Worm (Caenorhabditis elegans) whole organism, L1 larva: Measurements from ENCODE around the gene clec-1.

Source experiments
- C04F5.9 ChIP-seq: sonication (generic microtip); optimal IDR thresholded peaks from 2 replicates; lab custom pipeline; 2016; ENCODE audit warnings: missing genetic modification characterization, missing compliant biosample characterization
- C16A3.4 ChIP-seq: fragments of 150-350 bp; optimal IDR thresholded peaks from 2 replicates; lab custom pipeline; 2014; ENCODE audit warnings: missing biosample characterization, missing genetic modification characterization
- F16B12.6 ChIP-seq: fragments of 150-350 bp; optimal IDR thresholded peaks from 2 replicates; lab custom pipeline; 2014; ENCODE audit warnings: missing biosample characterization, missing genetic modification characterization
- aha-1 ChIP-seq: fragments of 150-350 bp; optimal IDR thresholded peaks from 2 replicates; lab custom pipeline; 2014; ENCODE audit warnings: missing biosample characterization, missing genetic modification characterization
- alr-1 ChIP-seq: fragments of 200-800 bp; sonication (Bioruptor generic); optimal IDR thresholded peaks from 2 replicates; lab custom pipeline; 2018; ENCODE audit warnings: borderline replicate concordance, mild to moderate bottlenecking, missing genetic modification characterization, missing compliant biosample characterization
- blmp-1 ChIP-seq: fragments of 150-350 bp; optimal IDR thresholded peaks from 2 replicates; lab custom pipeline; 2014; ENCODE audit warnings: missing biosample characterization, missing genetic modification characterization
- ceh-8 ChIP-seq: fragments of 200-800 bp; sonication (Bioruptor generic); optimal IDR thresholded peaks from 2 replicates; lab custom pipeline; 2018; ENCODE audit warnings: mild to moderate bottlenecking, missing genetic modification characterization, moderate library complexity, missing compliant biosample characterization
- ceh-82 ChIP-seq, 3 experiments: fragments of 150-350 bp in 1 of 3; sonication (generic microtip) in 2 of 3; optimal IDR thresholded peaks; 2 replicates each; lab custom pipeline; 2014 to 2017; ENCODE audit warnings: missing biosample characterization in 3 of 3, missing genetic modification characterization in 3 of 3
- dpl-1 ChIP-seq, 3 experiments: fragments of 150-350 bp in 2 of 3; sonication (generic microtip) in 1 of 3; optimal IDR thresholded peaks; 2 replicates each; lab custom pipeline; 2014 to 2017; ENCODE audit warnings: missing biosample characterization in 3 of 3, missing genetic modification characterization in 3 of 3, missing genetic modification reagents in 3 of 3
- dsc-1 ChIP-seq: sonication (generic microtip); optimal IDR thresholded peaks from 2 replicates; lab custom pipeline; 2016; ENCODE audit warnings: mild to moderate bottlenecking, missing genetic modification characterization, missing compliant biosample characterization
- efl-1 ChIP-seq, 4 experiments: fragments of 150-350 bp; optimal IDR thresholded peaks in 3 of 4; peaks in 1 of 4; 1 replicate in 1 of 4; 2 replicates in 3 of 4; lab custom pipeline; 2014; ENCODE audit warnings: missing biosample characterization in 2 of 4, missing genetic modification characterization in 2 of 4, missing genetic modification reagents in 2 of 4
- efl-3 ChIP-seq: fragments of 200-800 bp; sonication (Bioruptor generic); optimal IDR thresholded peaks from 2 replicates; lab custom pipeline; 2018; ENCODE audit warnings: mild to moderate bottlenecking, missing genetic modification characterization, missing compliant biosample characterization
- elt-2 ChIP-seq: sonication (generic microtip); optimal IDR thresholded peaks from 2 replicates; lab custom pipeline; 2016; ENCODE audit warnings: missing genetic modification characterization, mild to moderate bottlenecking, inconsistent platforms, missing compliant biosample characterization, missing genetic modification reagents
- elt-3 ChIP-seq, 6 experiments: fragments of 150-350 bp in 1 of 6; sonication (generic microtip); optimal IDR thresholded peaks; 2 replicates each; lab custom pipeline; 2017 to 2018; ENCODE audit warnings: missing biosample characterization in 6 of 6, missing genetic modification characterization in 6 of 6, inconsistent platforms in 1 of 6
- ets-5 ChIP-seq: fragments of 200-800 bp; sonication (Bioruptor generic); IDR thresholded peaks from 2 replicates; pipeline ENCODE4 v1.3.6; 2022; ENCODE audit warnings: missing genetic modification characterization, missing compliant biosample characterization
- fos-1 ChIP-seq: fragments of 150-350 bp; optimal IDR thresholded peaks from 2 replicates; lab custom pipeline; 2014; ENCODE audit warnings: missing biosample characterization, missing genetic modification characterization
- hlh-17 ChIP-seq: fragments of 200-800 bp; sonication (Bioruptor generic); optimal IDR thresholded peaks from 2 replicates; lab custom pipeline; 2018; ENCODE audit warnings: missing genetic modification characterization, mild to moderate bottlenecking, missing compliant biosample characterization, moderate library complexity, borderline replicate concordance
- hlh-4 ChIP-seq: sonication (generic microtip); optimal IDR thresholded peaks from 2 replicates; lab custom pipeline; 2016; ENCODE audit warnings: mild to moderate bottlenecking, missing genetic modification characterization, missing compliant biosample characterization
- hpl-2 ChIP-seq: fragments of 150-350 bp; optimal IDR thresholded peaks from 2 replicates; lab custom pipeline; 2014; ENCODE audit warnings: missing biosample characterization, missing genetic modification reagents, missing genetic modification characterization
- isw-1 ChIP-seq: fragments of 200-800 bp; sonication (Bioruptor generic); IDR thresholded peaks from 2 replicates; pipeline ENCODE4 v1.3.6; 2022; ENCODE audit warnings: missing genetic modification characterization, missing compliant biosample characterization
- jun-1 ChIP-seq: fragments of 150-350 bp; optimal IDR thresholded peaks from 2 replicates; lab custom pipeline; 2014; ENCODE audit warnings: missing biosample characterization, missing genetic modification reagents, missing genetic modification characterization
- lin-13 ChIP-seq: fragments of 150-350 bp; optimal IDR thresholded peaks from 2 replicates; lab custom pipeline; 2014; ENCODE audit warnings: missing biosample characterization, missing genetic modification reagents, missing genetic modification characterization
- lin-14 ChIP-seq: fragments of 200-800 bp; sonication (Bioruptor generic); optimal IDR thresholded peaks from 2 replicates; lab custom pipeline; 2018; ENCODE audit warnings: mild to moderate bottlenecking, missing genetic modification characterization, moderate library complexity, missing compliant biosample characterization
- lin-15B ChIP-seq: fragments of 150-350 bp; sonication (generic microtip); optimal IDR thresholded peaks from 3 replicates; lab custom pipeline; 2014; ENCODE audit warnings: missing biosample characterization, missing genetic modification characterization
- lin-35 ChIP-seq, 2 experiments: fragments of 150-350 bp; optimal IDR thresholded peaks; 2 replicates each; lab custom pipeline; 2014; ENCODE audit warnings: missing biosample characterization in 2 of 2, missing genetic modification characterization in 2 of 2, missing genetic modification reagents in 2 of 2
- mdl-1 ChIP-seq, 2 experiments: fragments of 150-350 bp; optimal IDR thresholded peaks; 2 replicates each; lab custom pipeline; 2014 to 2017; ENCODE audit warnings: missing biosample characterization in 2 of 2, missing genetic modification characterization in 2 of 2, inconsistent platforms in 1 of 2
- mef-2 ChIP-seq: fragments of 150-350 bp; optimal IDR thresholded peaks from 2 replicates; lab custom pipeline; 2014; ENCODE audit warnings: missing biosample characterization, missing genetic modification characterization
- nhr-11 ChIP-seq: fragments of 150-350 bp; optimal IDR thresholded peaks from 2 replicates; lab custom pipeline; 2014; ENCODE audit warnings: missing biosample characterization, missing genetic modification characterization
- nhr-19 ChIP-seq: fragments of 200-800 bp; sonication (Bioruptor generic); conservative IDR thresholded peaks from 2 replicates; pipeline ENCODE4 v1.3.6; 2022; ENCODE audit warnings: missing genetic modification characterization, missing compliant biosample characterization
- nhr-20 ChIP-seq: sonication (generic microtip); optimal IDR thresholded peaks from 2 replicates; lab custom pipeline; 2016; ENCODE audit warnings: mild to moderate bottlenecking, missing genetic modification characterization, missing compliant biosample characterization
- nhr-237 ChIP-seq: fragments of 150-350 bp; optimal IDR thresholded peaks from 2 replicates; lab custom pipeline; 2014; ENCODE audit warnings: missing biosample characterization, missing genetic modification characterization
- nhr-47 ChIP-seq: sonication (generic microtip); optimal IDR thresholded peaks from 2 replicates; lab custom pipeline; 2016; ENCODE audit warnings: mild to moderate bottlenecking, missing genetic modification characterization, moderate library complexity, missing compliant biosample characterization
- nhr-71 ChIP-seq: sonication (generic microtip); optimal IDR thresholded peaks from 2 replicates; lab custom pipeline; 2016; ENCODE audit warnings: mild to moderate bottlenecking, missing genetic modification characterization, moderate library complexity, missing compliant biosample characterization
- nhr-77 ChIP-seq: fragments of 150-350 bp; optimal IDR thresholded peaks from 2 replicates; lab custom pipeline; 2014; ENCODE audit warnings: missing biosample characterization, missing genetic modification characterization
- nhr-85 ChIP-seq: sonication (generic microtip); peaks from one replicate; lab custom pipeline; 2016; ENCODE audit warnings: missing genetic modification characterization, inconsistent platforms, missing compliant biosample characterization
- pag-3 ChIP-seq: sonication (generic microtip); optimal IDR thresholded peaks from 2 replicates; lab custom pipeline; 2017; ENCODE audit warnings: missing genetic modification characterization, mild to moderate bottlenecking, missing compliant biosample characterization, antibody characterized with exemption, borderline replicate concordance; ENCODE audit not compliant: insufficient read depth
- rnt-1 ChIP-seq: sonication (generic microtip); optimal IDR thresholded peaks from 2 replicates; lab custom pipeline; 2016; ENCODE audit warnings: mild to moderate bottlenecking, missing genetic modification characterization, moderate library complexity, missing compliant biosample characterization
- skn-1 ChIP-seq: fragments of 150-350 bp; optimal IDR thresholded peaks from 2 replicates; lab custom pipeline; 2014; ENCODE audit warnings: missing biosample characterization, missing genetic modification characterization
- sptf-1 ChIP-seq: fragments of 150-350 bp; optimal IDR thresholded peaks from 2 replicates; lab custom pipeline; 2014; ENCODE audit warnings: missing biosample characterization, missing genetic modification characterization
- swsn-7 ChIP-seq: sonication (generic microtip); optimal IDR thresholded peaks from 2 replicates; lab custom pipeline; 2016; ENCODE audit warnings: missing genetic modification characterization, missing compliant biosample characterization
- unc-130 ChIP-seq: fragments of 150-350 bp; optimal IDR thresholded peaks from 2 replicates; lab custom pipeline; 2017; ENCODE audit warnings: missing biosample characterization, missing genetic modification characterization, inconsistent platforms
- unc-98 ChIP-seq: fragments of 200-800 bp; sonication (Bioruptor generic); IDR thresholded peaks from 2 replicates; pipeline ENCODE4 v1.3.6; 2022; ENCODE audit warnings: missing genetic modification characterization, missing compliant biosample characterization
- vab-15 ChIP-seq: sonication (generic microtip); optimal IDR thresholded peaks from 2 replicates; lab custom pipeline; 2017; ENCODE audit warnings: missing genotype, mild to moderate bottlenecking, missing genetic modification characterization, missing compliant biosample characterization
- zip-4 ChIP-seq: fragments of 200-800 bp; sonication (Bioruptor generic); optimal IDR thresholded peaks from 2 replicates; lab custom pipeline; 2018; ENCODE audit warnings: mild to moderate bottlenecking, missing genetic modification characterization, moderate library complexity, missing compliant biosample characterization
- ztf-11 ChIP-seq, 2 experiments: sonication (generic microtip); optimal IDR thresholded peaks; 2 replicates each; lab custom pipeline; 2016 to 2017; ENCODE audit warnings: missing genetic modification characterization in 2 of 2, missing biosample characterization in 1 of 2, missing compliant biosample characterization in 1 of 2

clec-1 gene

DNA sequence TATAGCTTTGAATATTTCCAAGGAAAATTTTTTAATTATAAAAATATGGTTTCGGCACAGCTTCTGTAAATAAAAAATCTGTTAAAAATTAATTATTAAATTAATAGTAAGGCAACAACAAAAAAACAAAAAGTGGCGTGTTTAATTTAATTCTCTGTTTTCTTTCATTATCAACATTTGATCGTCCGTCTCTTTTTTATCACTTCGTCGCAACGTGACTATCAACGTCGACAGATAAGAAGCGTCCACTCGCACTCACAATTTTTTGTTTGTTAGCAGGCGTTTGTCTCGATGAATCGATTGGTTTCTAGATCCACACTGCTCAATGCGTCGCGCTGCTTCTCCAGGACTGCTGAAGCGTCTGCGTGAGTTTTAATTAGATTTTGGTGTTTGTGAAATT lies 12.7 kb downstream of the clec-1 start, which contains the start of gene gcst-1:
TSS of gene gcst-1 (plus strand) at position 277 of the 400 bp plus-strand sequence.
- no peak for TF ChIP-seq lin-14 (GFP tag; lab: Kevin White, UChicago)
- TF ChIP-seq ztf-11 (tag; optimal IDR thresholded peaks at IDR 0.05; lab: Kevin White, UChicago): no peak
- no peak for TF ChIP-seq aha-1 (tag; lab: Kevin White, UChicago)
- TF ChIP-seq nhr-47 (tag; lab: Kevin White, UChicago): no peak
- no peak for TF ChIP-seq C16A3.4 (tag; lab: Kevin White, UChicago)
- no peak for TF ChIP-seq hlh-17 (GFP tag; lab: Kevin White, UChicago)
- no peak for TF ChIP-seq zip-4
- TF ChIP-seq elt-3 (tag; optimal IDR thresholded peaks at IDR 0.05; lab: Kevin White, UChicago): peak in 1 of 6 experiments; percentile 38
- peak; percentile 10 for TF ChIP-seq nhr-71 (tag; lab: Kevin White, UChicago)
- no peak for TF ChIP-seq ceh-82 (tag; optimal IDR thresholded peaks at IDR 0.05; lab: Kevin White, UChicago)
- TF ChIP-seq dsc-1 (tag; lab: Kevin White, UChicago): no peak
- no peak for TF ChIP-seq unc-130
- TF ChIP-seq nhr-20 (tag; lab: Kevin White, UChicago): no peak
- TF ChIP-seq nhr-85: no peak
- no peak for TF ChIP-seq lin-13
- no peak for TF ChIP-seq fos-1 (tag; lab: Kevin White, UChicago)
- TF ChIP-seq blmp-1 (tag; lab: Kevin White, UChicago): no peak
- TF ChIP-seq efl-3: no peak
- no peak for TF ChIP-seq isw-1 (GFP tag; lab: Robert Waterston, UW)
- TF ChIP-seq mdl-1 (tag; optimal IDR thresholded peaks at IDR 0.05; lab: Kevin White, UChicago): peak in 1 of 2 experiments; percentile 40
- TF ChIP-seq elt-2 (tag; lab: Kevin White, UChicago): peak; percentile 69
- TF ChIP-seq hlh-4 (tag; lab: Kevin White, UChicago): no peak
- peak in 1 of 2 experiments; percentile 23 for TF ChIP-seq lin-35 (GFP tag; optimal IDR thresholded peaks at IDR 0.05; lab: Kevin White, UChicago)
- no peak for TF ChIP-seq nhr-77
- no peak for TF ChIP-seq F16B12.6 (tag; lab: Kevin White, UChicago)
- TF ChIP-seq, all 84 proteins: peak for 5

DNA sequence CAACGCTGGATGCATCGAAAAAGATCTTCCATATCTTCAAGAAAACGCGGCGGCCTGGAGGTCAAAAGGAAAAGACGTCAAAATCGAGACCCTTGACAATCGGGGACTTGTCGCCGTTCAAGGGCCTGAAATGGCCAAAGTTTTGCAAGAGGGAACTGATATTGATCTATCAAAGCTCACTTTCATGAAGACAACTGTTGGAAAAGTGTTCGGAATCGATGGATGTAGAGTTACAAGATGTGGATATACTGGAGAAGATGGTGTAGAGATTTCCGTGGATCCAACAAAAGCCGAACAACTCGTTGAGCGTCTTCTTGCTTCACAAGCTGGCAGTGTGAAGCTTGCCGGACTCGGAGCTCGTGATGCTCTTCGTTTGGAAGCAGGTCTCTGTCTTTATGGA lies 13.6 kb downstream of the clec-1 start:
- TF ChIP-seq unc-130 (no peak), nhr-47 (tag; lab: Kevin White, UChicago) (no peak), pag-3 (no peak), hlh-17 (GFP tag; lab: Kevin White, UChicago) (no peak), lin-15B (tag; lab: Kevin White, UChicago) (no peak), isw-1 (GFP tag; lab: Robert Waterston, UW) (no peak), dpl-1 (GFP tag; optimal IDR thresholded peaks at IDR 0.05; lab: Kevin White, UChicago) (no peak), hpl-2 (GFP tag; lab: Kevin White, UChicago) (no peak), sptf-1 (tag; lab: Kevin White, UChicago) (no peak), jun-1 (tag; lab: Kevin White, UChicago) (no peak)

DNA sequence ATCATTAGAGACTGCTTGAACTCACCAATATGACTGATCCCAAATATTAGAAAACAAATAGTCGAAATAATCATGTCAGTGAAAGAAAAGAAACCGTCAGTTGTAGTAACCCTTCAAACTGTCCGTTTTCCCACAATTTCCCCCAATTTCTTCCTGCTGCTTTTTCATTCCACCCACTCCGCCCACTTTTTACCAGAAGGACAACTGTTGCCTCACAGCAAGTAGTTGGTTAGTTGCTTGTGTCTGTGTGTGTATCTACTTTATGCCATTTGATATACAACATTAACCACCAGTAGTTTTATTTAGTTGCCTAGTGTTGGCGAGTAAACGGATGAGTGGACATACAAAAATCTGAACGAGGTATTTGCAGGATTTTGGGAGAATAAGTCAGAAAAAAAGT lies 16.6 kb downstream of the clec-1 start, which contains the start of gene K09H11.9:
TSS of gene K09H11.9 (minus strand) at position 101 of the 400 bp plus-strand sequence.
- no peak for TF ChIP-seq efl-1 (optimal IDR thresholded peaks at IDR 0.05; lab: Kevin White, UChicago)
- peak in 1 of 2 experiments; percentile 20 for TF ChIP-seq efl-1 (GFP tag; optimal IDR thresholded peaks at IDR 0.05 in 1 of 2; lab: Kevin White, UChicago)
- TF ChIP-seq rnt-1 (tag; lab: Kevin White, UChicago): no peak

DNA sequence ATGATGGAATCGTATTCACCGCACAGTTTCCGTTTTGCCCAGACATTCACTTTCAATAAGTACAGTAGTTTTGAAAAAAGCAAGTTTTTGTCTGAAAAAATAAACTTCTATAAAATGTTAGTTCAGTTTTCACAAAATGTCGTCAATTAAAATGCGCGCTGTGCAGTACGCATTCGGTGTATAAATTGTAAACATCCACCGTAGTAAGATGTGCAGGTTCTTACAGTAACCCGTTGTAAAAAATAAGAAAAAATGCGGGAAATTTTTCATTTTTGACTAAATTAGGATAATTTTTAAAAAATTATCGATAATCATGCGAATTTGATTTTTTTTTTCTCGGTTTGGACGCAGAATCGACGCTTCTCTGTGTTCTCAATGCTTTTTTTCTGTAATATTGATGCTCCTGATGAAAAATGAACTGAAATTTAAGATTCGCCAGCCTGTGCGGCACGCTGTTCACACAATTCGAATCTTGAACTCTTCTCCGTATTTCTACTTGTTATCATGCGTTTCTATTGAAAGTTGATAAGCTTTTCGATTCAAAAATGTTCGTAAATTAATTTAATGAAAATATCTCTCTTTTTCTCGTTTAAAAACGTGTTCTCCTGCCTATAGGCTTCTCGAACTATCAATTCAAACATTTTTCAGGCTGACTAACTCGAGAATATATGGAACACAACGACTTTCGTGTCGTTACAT lies 17.4 kb downstream of the clec-1 start, which contains the start of gene rga-3:
TSS of gene rga-3 (plus strand) at position 649 of the 699 bp plus-strand sequence.
- TF ChIP-seq nhr-11: no peak
- no peak for TF ChIP-seq elt-2 (tag; lab: Kevin White, UChicago)
- TF ChIP-seq nhr-19 (GFP tag; lab: Robert Waterston, UW): no peak
- no peak for TF ChIP-seq dsc-1 (tag; lab: Kevin White, UChicago)
- no peak for TF ChIP-seq alr-1 (tag; lab: Kevin White, UChicago)
- no peak for TF ChIP-seq pag-3
- TF ChIP-seq nhr-237: no peak
- TF ChIP-seq ceh-8 (GFP tag; lab: Kevin White, UChicago): no peak
- no peak for TF ChIP-seq mef-2
- TF ChIP-seq swsn-7: no peak
- no peak for TF ChIP-seq unc-98 (GFP tag; lab: Robert Waterston, UW)
- no peak for TF ChIP-seq skn-1 (tag; lab: Kevin White, UChicago)
- no peak for TF ChIP-seq efl-3
- TF ChIP-seq C04F5.9: no peak
- no peak for TF ChIP-seq vab-15 (tag; lab: Kevin White, UChicago)
- no peak for TF ChIP-seq lin-13
- TF ChIP-seq ets-5 (GFP tag; lab: Robert Waterston, UW): no peak
